Fruit fly (Drosophila melanogaster): ENCODE data around the gene bowl.

Gene bowl

dm6 chr2L:3778157-3779060, 6.9 kb downstream of the bowl start (continued):
- TF ChIP-seq psq (GFP tag; optimal IDR thresholded peaks at IDR 0.05): no peak
- TF ChIP-seq CG7928 (GFP tag; optimal IDR thresholded peaks at IDR 0.05): no peak
- TF ChIP-seq CG2120 (GFP tag; optimal IDR thresholded peaks at IDR 0.05): no peak
- no peak for TF ChIP-seq HLH54F (GFP tag; optimal IDR thresholded peaks at IDR 0.05)
- TF ChIP-seq Vsx1 (GFP tag; optimal IDR thresholded peaks at IDR 0.05): no peak
- TF ChIP-seq CG7987 (GFP tag; optimal IDR thresholded peaks at IDR 0.05): no peak
- peak; percentile 32 for TF ChIP-seq CrebB (tag; optimal IDR thresholded peaks at IDR 0.05)
- TF ChIP-seq ara (GFP tag; IDR thresholded peaks at IDR 0.05): no peak
- TF ChIP-seq CG17829 (tag; optimal IDR thresholded peaks at IDR 0.05): peak; percentile 8
- no peak for TF ChIP-seq prd (optimal IDR thresholded peaks at IDR 0.05)
- TF ChIP-seq prd (GFP tag; IDR thresholded peaks at IDR 0.05): peak; percentile 21; the same call in 1 of the 3 replicates
- TF ChIP-seq CG10274 (GFP tag; optimal IDR thresholded peaks at IDR 0.05): no peak
- no peak for TF ChIP-seq CG5245 (GFP tag; optimal IDR thresholded peaks at IDR 0.05)
- peak; percentile 58 for TF ChIP-seq dmrt99B (tag; optimal IDR thresholded peaks at IDR 0.05)
- no peak for TF ChIP-seq nau (GFP tag; optimal IDR thresholded peaks at IDR 0.05)
- TF ChIP-seq CG7271 (tag; optimal IDR thresholded peaks at IDR 0.05): no peak
- TF ChIP-seq esg (GFP tag; conservative IDR thresholded peaks at IDR 0.05): no peak; the same call in 1 of the 2 replicates
- no peak for TF ChIP-seq CG9817 (tag; optimal IDR thresholded peaks at IDR 0.05)
- TF ChIP-seq CG12391 (tag; optimal IDR thresholded peaks at IDR 0.05): peak; percentile 34
- peak; percentile 3 for TF ChIP-seq Fer1 (GFP tag; optimal IDR thresholded peaks at IDR 0.05)
- no peak for TF ChIP-seq CG2202 (tag; optimal IDR thresholded peaks at IDR 0.05)
- TF ChIP-seq nerfin-1 (tag; optimal IDR thresholded peaks at IDR 0.05): no peak
- TF ChIP-seq crc (GFP tag; optimal IDR thresholded peaks at IDR 0.05): no peak
- no peak for TF ChIP-seq Meics (GFP tag; optimal IDR thresholded peaks at IDR 0.05)
- TF ChIP-seq CG16813 (GFP tag; IDR thresholded peaks at IDR 0.05; ENCODE audit: partially characterized antibody): no peak
- TF ChIP-seq kah (GFP tag; optimal IDR thresholded peaks at IDR 0.05): no peak
- no peak for TF ChIP-seq toy (GFP tag; IDR thresholded peaks at IDR 0.05)
- TF ChIP-seq grn (GFP tag; optimal IDR thresholded peaks at IDR 0.05): peak; percentile 95
- peak; percentile 72 for TF ChIP-seq sd (tag; optimal IDR thresholded peaks at IDR 0.05)
- no peak for TF ChIP-seq p53 (GFP tag; optimal IDR thresholded peaks at IDR 0.05)
- TF ChIP-seq kni (GFP tag; optimal IDR thresholded peaks at IDR 0.05): peak; percentile 82
- no peak for TF ChIP-seq CG10431 (GFP tag; optimal IDR thresholded peaks at IDR 0.05)
- no peak for TF ChIP-seq Side (GFP tag; optimal IDR thresholded peaks at IDR 0.05)
- TF ChIP-seq CG18262 (tag; optimal IDR thresholded peaks at IDR 0.05): peak; percentile 57
- no peak for TF ChIP-seq CG17186 (GFP tag; optimal IDR thresholded peaks at IDR 0.05)
- no peak for TF ChIP-seq usp (GFP tag; optimal IDR thresholded peaks at IDR 0.05)
- TF ChIP-seq sisA (GFP tag; IDR thresholded peaks at IDR 0.05): 0 out of 2 replicates have a peak, but pooled peaks have one; percentile 4
- TF ChIP-seq Gug (GFP tag; IDR thresholded peaks at IDR 0.05): no peak
- TF ChIP-seq CG8478 (optimal IDR thresholded peaks at IDR 0.05): no peak
- TF ChIP-seq CG9932 (GFP tag; IDR thresholded peaks at IDR 0.05): no peak
- no peak for TF ChIP-seq ems (GFP tag; optimal IDR thresholded peaks at IDR 0.05)
- TF ChIP-seq ERR (GFP tag; optimal IDR thresholded peaks at IDR 0.05): no peak
- peak; percentile 90 for TF ChIP-seq Deaf1 (tag; optimal IDR thresholded peaks at IDR 0.05)
- TF ChIP-seq NFAT (GFP tag; IDR thresholded peaks at IDR 0.05): peak; percentile 19; the same call in 1 of the 2 replicates
- TF ChIP-seq CG13296 (GFP tag; optimal IDR thresholded peaks at IDR 0.05): peak; percentile 32
- no peak for TF ChIP-seq CG12942 (GFP tag; optimal IDR thresholded peaks at IDR 0.05)
- TF ChIP-seq CG10147 (GFP tag; optimal IDR thresholded peaks at IDR 0.05): no peak
- TF ChIP-seq sr (GFP tag; IDR thresholded peaks at IDR 0.05): no peak
- TF ChIP-seq Elba2 (GFP tag; optimal IDR thresholded peaks at IDR 0.05): no peak
- TF ChIP-seq Atf3 (GFP tag; optimal IDR thresholded peaks at IDR 0.05): no peak

All from whole organism, embryonic.